Fruit fly (Drosophila melanogaster): Measurements from ENCODE around the gene Gr93b.

The Gr93b gene

dm6 chr3R:21840432-21840831 lies 3.1 kb downstream of the Gr93b start:
- TF ChIP-seq gl (tag; optimal IDR thresholded peaks at IDR 0.05) = no peak
- TF ChIP-seq Pif1B (GFP tag; optimal IDR thresholded peaks at IDR 0.05) = no peak
- TF ChIP-seq CG17806 (tag; optimal IDR thresholded peaks at IDR 0.05) = no peak
- TF ChIP-seq CG12605 (GFP tag; IDR thresholded peaks at IDR 0.05) = no peak
- TF ChIP-seq EcR (GFP tag; optimal IDR thresholded peaks at IDR 0.05) = no peak
- TF ChIP-seq fd96Ca (GFP tag; IDR thresholded peaks at IDR 0.05) = no peak
- TF ChIP-seq CG10348 (GFP tag; IDR thresholded peaks at IDR 0.05) = no peak
- no peak for TF ChIP-seq CG15710 (tag; optimal IDR thresholded peaks at IDR 0.05)
- TF ChIP-seq CG4496 (GFP tag; IDR thresholded peaks at IDR 0.05) = no peak
- no peak for TF ChIP-seq rn (GFP tag; IDR thresholded peaks at IDR 0.05)
- no peak for TF ChIP-seq CG8159 (tag; optimal IDR thresholded peaks at IDR 0.05)
- TF ChIP-seq CG32121 (GFP tag; IDR thresholded peaks at IDR 0.05) = no peak
- TF ChIP-seq CG34367 (tag; optimal IDR thresholded peaks at IDR 0.05) = no peak
- no peak for TF ChIP-seq Ets98B (GFP tag; IDR thresholded peaks at IDR 0.05)
- TF ChIP-seq CG14655 (GFP tag; optimal IDR thresholded peaks at IDR 0.05) = no peak
- TF ChIP-seq CG9948 (tag; optimal IDR thresholded peaks at IDR 0.05) = no peak
- TF ChIP-seq Pif1A (GFP tag; optimal IDR thresholded peaks at IDR 0.05) = no peak
- TF ChIP-seq D1 (tag; optimal IDR thresholded peaks at IDR 0.05) = no peak
- no peak for TF ChIP-seq Snoo (tag; optimal IDR thresholded peaks at IDR 0.05)
- TF ChIP-seq CG13204 (GFP tag; optimal IDR thresholded peaks at IDR 0.05) = no peak

DNA sequence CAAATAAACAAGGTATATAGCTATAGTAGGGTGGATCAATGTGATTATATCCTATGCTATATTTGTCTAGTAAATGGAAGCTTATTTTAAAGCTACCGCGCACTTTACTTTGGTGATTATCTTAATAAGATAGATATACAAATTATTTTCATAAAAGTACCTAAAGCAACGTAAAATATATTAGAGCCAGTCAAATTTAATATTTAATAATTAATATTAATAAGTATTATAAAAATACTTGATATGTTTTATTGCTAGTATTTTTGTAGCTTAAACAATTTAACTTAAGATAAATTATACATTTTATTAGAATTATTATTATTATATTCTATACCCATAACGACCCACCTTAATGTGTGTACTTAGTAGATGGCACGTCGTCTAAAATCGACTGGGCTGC lies 3.9 kb downstream of the Gr93b start:
- peak; percentile 85 for TF ChIP-seq CG17806 (tag; optimal IDR thresholded peaks at IDR 0.05)
- peak; percentile 55 for TF ChIP-seq Snoo (tag; optimal IDR thresholded peaks at IDR 0.05)
- TF ChIP-seq CG15710 (tag; optimal IDR thresholded peaks at IDR 0.05) = peak; percentile 89
- peak; percentile 76 for TF ChIP-seq CG8301 (tag; optimal IDR thresholded peaks at IDR 0.05)
- TF ChIP-seq CG32121 (GFP tag; IDR thresholded peaks at IDR 0.05) = no peak
- peak; percentile 19 for TF ChIP-seq Pif1A (GFP tag; optimal IDR thresholded peaks at IDR 0.05)
- peak; percentile 19 for TF ChIP-seq Pif1B (GFP tag; optimal IDR thresholded peaks at IDR 0.05)
- peak; percentile 82 for TF ChIP-seq CG34367 (tag; optimal IDR thresholded peaks at IDR 0.05)
- no peak for TF ChIP-seq CG10348 (GFP tag; IDR thresholded peaks at IDR 0.05)
- peak; percentile 90 for TF ChIP-seq CG9948 (tag; optimal IDR thresholded peaks at IDR 0.05)
- TF ChIP-seq CG14655 (GFP tag; optimal IDR thresholded peaks at IDR 0.05) = peak; percentile 87
- peak; percentile 90 for TF ChIP-seq CG8159 (tag; optimal IDR thresholded peaks at IDR 0.05)
- TF ChIP-seq D1 (tag; optimal IDR thresholded peaks at IDR 0.05) = peak; percentile 90
- TF ChIP-seq Ets98B (GFP tag; IDR thresholded peaks at IDR 0.05) = no peak

- TF ChIP-seq Ets98B (GFP tag; IDR thresholded peaks at IDR 0.05) (peak; percentile 71), Snoo (tag; optimal IDR thresholded peaks at IDR 0.05) (peak; percentile 89), CG34367 (tag; optimal IDR thresholded peaks at IDR 0.05) (peak; percentile 91), CG15710 (tag; optimal IDR thresholded peaks at IDR 0.05) (peak; percentile 92), CG14655 (GFP tag; optimal IDR thresholded peaks at IDR 0.05) (peak; percentile 90), gl (tag; optimal IDR thresholded peaks at IDR 0.05) (peak; percentile 4), Pif1B (GFP tag; optimal IDR thresholded peaks at IDR 0.05) (peak; percentile 73), CG8159 (tag; optimal IDR thresholded peaks at IDR 0.05) (peak; percentile 85), fd96Ca (GFP tag; IDR thresholded peaks at IDR 0.05) (peak; percentile 77; the same call in 2 of the 3 replicates), CG9948 (tag; optimal IDR thresholded peaks at IDR 0.05) (peak; percentile 91), CG17806 (tag; optimal IDR thresholded peaks at IDR 0.05) (peak; percentile 73), CG4496 (GFP tag; IDR thresholded peaks at IDR 0.05) (peak; percentile 44; the same call in 1 of the 3 replicates), CG32121 (GFP tag; IDR thresholded peaks at IDR 0.05) (peak; percentile 58), CG12605 (GFP tag; IDR thresholded peaks at IDR 0.05) (0 out of 2 replicates have a peak, but pooled peaks have one; percentile 11), rn (GFP tag; IDR thresholded peaks at IDR 0.05) (peak; percentile 44), Pif1A (GFP tag; optimal IDR thresholded peaks at IDR 0.05) (peak; percentile 89), D1 (tag; optimal IDR thresholded peaks at IDR 0.05) (peak; percentile 45), CG10348 (GFP tag; IDR thresholded peaks at IDR 0.05) (peak; percentile 19; the same call in 1 of the 2 replicates), CG8301 (tag; optimal IDR thresholded peaks at IDR 0.05) (peak; percentile 80), EcR (GFP tag; optimal IDR thresholded peaks at IDR 0.05) (no peak), CG13204 (GFP tag; optimal IDR thresholded peaks at IDR 0.05) (peak; percentile 71)
Observed at dm6 chr3R:21838505-21838956, 5.0 kb downstream of the Gr93b start.

DNA sequence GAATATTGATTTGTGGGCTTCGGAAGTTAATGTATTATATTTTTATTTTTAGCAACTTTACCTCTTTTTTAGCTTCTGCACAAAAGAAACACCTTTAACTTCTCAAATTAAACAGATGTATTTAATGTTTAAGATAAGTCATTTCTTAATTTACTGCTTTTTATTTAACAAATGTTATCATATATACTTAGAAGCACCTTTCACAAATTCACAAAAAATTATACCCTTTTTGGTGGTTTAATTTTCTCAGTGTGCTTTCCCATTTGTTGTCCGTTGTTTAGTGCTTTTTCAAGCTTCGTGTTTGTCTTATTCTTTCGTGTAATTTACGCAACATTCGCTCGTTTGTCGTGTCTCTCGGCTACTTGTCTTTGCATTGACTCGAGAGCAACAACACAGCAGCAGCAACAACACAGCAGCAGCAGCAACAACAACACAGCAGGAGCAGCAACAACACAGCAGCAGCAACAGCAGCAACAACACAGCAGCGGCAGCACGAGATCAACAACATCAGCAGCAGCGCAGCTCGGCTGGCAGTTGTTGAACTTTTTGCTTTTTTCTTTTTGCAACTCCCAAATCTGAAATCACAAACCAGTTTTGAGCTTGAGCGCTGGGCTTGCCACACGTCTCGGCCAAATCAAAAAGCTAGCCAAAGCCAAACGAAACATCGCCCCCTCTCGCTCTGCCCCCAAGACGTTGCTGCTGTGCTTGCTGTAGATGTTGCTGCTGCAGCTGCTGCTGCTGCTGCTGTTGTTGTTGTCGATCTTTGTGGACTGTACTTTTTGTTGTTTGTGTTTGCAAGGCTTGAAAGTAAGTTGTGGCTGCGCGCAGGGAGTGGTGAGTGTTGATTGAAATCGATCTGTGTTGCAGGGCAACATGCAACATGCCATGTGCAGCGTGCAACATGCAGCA lies 6.2 kb downstream of the Gr93b start:
- TF ChIP-seq CG13204 (GFP tag; optimal IDR thresholded peaks at IDR 0.05) (peak; percentile 83), fd96Ca (GFP tag; IDR thresholded peaks at IDR 0.05) (no peak; the same call in 1 of the 3 replicates), gl (tag; optimal IDR thresholded peaks at IDR 0.05) (peak; percentile 20), CG8159 (tag; optimal IDR thresholded peaks at IDR 0.05) (peak; percentile 85), Ets98B (GFP tag; IDR thresholded peaks at IDR 0.05) (peak; percentile 82), Pif1B (GFP tag; optimal IDR thresholded peaks at IDR 0.05) (peak; percentile 66), Snoo (tag; optimal IDR thresholded peaks at IDR 0.05) (no peak), CG10348 (GFP tag; IDR thresholded peaks at IDR 0.05) (no peak), EcR (GFP tag; optimal IDR thresholded peaks at IDR 0.05) (peak; percentile 98), CG14655 (GFP tag; optimal IDR thresholded peaks at IDR 0.05) (peak; percentile 88), D1 (tag; optimal IDR thresholded peaks at IDR 0.05) (peak; percentile 76), rn (GFP tag; IDR thresholded peaks at IDR 0.05) (0 out of 2 replicates have a peak, but pooled peaks have one; percentile 36), CG15710 (tag; optimal IDR thresholded peaks at IDR 0.05) (no peak), CG34367 (tag; optimal IDR thresholded peaks at IDR 0.05) (no peak), CG32121 (GFP tag; IDR thresholded peaks at IDR 0.05) (peak; percentile 46; the same call in 1 of the 2 replicates), Pif1A (GFP tag; optimal IDR thresholded peaks at IDR 0.05) (no peak), CG8301 (tag; optimal IDR thresholded peaks at IDR 0.05) (peak; percentile 89), CG9948 (tag; optimal IDR thresholded peaks at IDR 0.05) (peak; percentile 28), CG17806 (tag; optimal IDR thresholded peaks at IDR 0.05) (peak; percentile 86), CG12605 (GFP tag; IDR thresholded peaks at IDR 0.05) (peak; percentile 30; the same call in 1 of the 2 replicates), CG4496 (GFP tag; IDR thresholded peaks at IDR 0.05) (peak; percentile 84)

All from whole organism, pupa.